Fruit fly (Drosophila melanogaster): ENCODE data around the gene La.

Gene La

DNA sequence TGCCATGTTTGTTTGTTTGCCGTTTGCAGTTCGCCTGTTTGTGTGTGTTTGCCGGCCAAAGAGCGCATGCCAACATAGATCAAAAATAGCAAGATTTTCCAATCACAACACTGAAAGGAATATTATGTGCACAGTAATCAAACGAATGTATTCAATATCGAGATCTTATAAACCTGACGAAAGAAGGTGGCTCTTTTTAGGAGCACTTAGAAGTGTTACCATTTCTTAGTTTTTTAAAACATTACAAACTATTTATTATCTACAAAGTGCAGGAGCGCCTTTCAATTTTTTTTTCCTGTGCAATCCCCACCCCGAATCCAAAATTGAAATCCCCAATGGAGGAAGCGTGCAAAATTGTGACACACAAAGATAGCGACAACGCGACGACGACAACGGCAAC is 9.2 kb downstream of the La start:
- peak; percentile 28 for TF ChIP-seq acj6 (GFP tag; optimal IDR thresholded peaks at IDR 0.05)
- TF ChIP-seq fd85E (GFP tag; optimal IDR thresholded peaks at IDR 0.05): no peak
- no peak for TF ChIP-seq spab (GFP tag; optimal IDR thresholded peaks at IDR 0.05)
- no peak for TF ChIP-seq cyc (GFP tag; optimal IDR thresholded peaks at IDR 0.05)
- no peak for TF ChIP-seq dsx (GFP tag; optimal IDR thresholded peaks at IDR 0.05; ENCODE audit: poor library complexity, severe bottlenecking)
- TF ChIP-seq salr (GFP tag; optimal IDR thresholded peaks at IDR 0.05): peak in 1 of 2 experiments; percentile 79
- TF ChIP-seq Ets96B (tag; optimal IDR thresholded peaks at IDR 0.05): no peak
- no peak for TF ChIP-seq CG6792 (GFP tag; optimal IDR thresholded peaks at IDR 0.05)
- TF ChIP-seq CG8119 (GFP tag; IDR thresholded peaks at IDR 0.05): peak; percentile 90
- TF ChIP-seq CG6163 (GFP tag; IDR thresholded peaks at IDR 0.05): peak; percentile 80
- TF ChIP-seq CG6276 (GFP tag; optimal IDR thresholded peaks at IDR 0.05): peak; percentile 88
- peak; percentile 58 for TF ChIP-seq CG3919 (GFP tag; optimal IDR thresholded peaks at IDR 0.05)
- no peak for TF ChIP-seq Met (GFP tag; optimal IDR thresholded peaks at IDR 0.05)
- TF ChIP-seq CG6808 (GFP tag; optimal IDR thresholded peaks at IDR 0.05): no peak
- peak; percentile 61 for TF ChIP-seq OdsH (GFP tag; optimal IDR thresholded peaks at IDR 0.05)
- peak; percentile 94 for TF ChIP-seq CG15336 (GFP tag; IDR thresholded peaks at IDR 0.05)
- TF ChIP-seq Gug (GFP tag; IDR thresholded peaks at IDR 0.05): peak; percentile 87
- peak; percentile 59 for TF ChIP-seq pdm3 (GFP tag; optimal IDR thresholded peaks at IDR 0.05)
- TF ChIP-seq CG6854 (GFP tag; optimal IDR thresholded peaks at IDR 0.05): no peak
- no peak for TF ChIP-seq Hr39 (GFP tag; optimal IDR thresholded peaks at IDR 0.05)
- TF ChIP-seq Hr4 (GFP tag; optimal IDR thresholded peaks at IDR 0.05): peak; percentile 85
- TF ChIP-seq lz (GFP tag; optimal IDR thresholded peaks at IDR 0.05): no peak
- peak; percentile 68 for TF ChIP-seq achi (GFP tag; optimal IDR thresholded peaks at IDR 0.05)
- TF ChIP-seq Sox102F (GFP tag; optimal IDR thresholded peaks at IDR 0.05): no peak
- peak; percentile 36 for TF ChIP-seq CG11762 (GFP tag; optimal IDR thresholded peaks at IDR 0.05; ENCODE audit: insufficient read depth)
- TF ChIP-seq ss (GFP tag; optimal IDR thresholded peaks at IDR 0.05): no peak
- TF ChIP-seq CG7368 (GFP tag; optimal IDR thresholded peaks at IDR 0.05): no peak
- peak; percentile 90 for TF ChIP-seq eg (GFP tag; IDR thresholded peaks at IDR 0.05)
- no peak for TF ChIP-seq CG8319 (GFP tag; optimal IDR thresholded peaks at IDR 0.05)
- peak; percentile 90 for TF ChIP-seq CG32006 (GFP tag; optimal IDR thresholded peaks at IDR 0.05)
- no peak for TF ChIP-seq svp (GFP tag)
- TF ChIP-seq CG9139 (GFP tag; optimal IDR thresholded peaks at IDR 0.05): no peak
- TF ChIP-seq CG34406 (GFP tag; optimal IDR thresholded peaks at IDR 0.05): no peak
- no peak for TF ChIP-seq esn (GFP tag; optimal IDR thresholded peaks at IDR 0.05)
- TF ChIP-seq Smox (GFP tag; optimal IDR thresholded peaks at IDR 0.05): no peak
- TF ChIP-seq CG8632 (GFP tag; optimal IDR thresholded peaks at IDR 0.05): no peak
- peak; percentile 66 for TF ChIP-seq CG11294 (GFP tag; IDR thresholded peaks at IDR 0.05)
- TF ChIP-seq CG1621 (tag; optimal IDR thresholded peaks at IDR 0.05): no peak
- TF ChIP-seq CG16779 (tag; optimal IDR thresholded peaks at IDR 0.05): peak; percentile 20
- TF ChIP-seq Hr38 (GFP tag; optimal IDR thresholded peaks at IDR 0.05): no peak
- no peak for TF ChIP-seq Ets21C (GFP tag; optimal IDR thresholded peaks at IDR 0.05)
- TF ChIP-seq net (GFP tag; optimal IDR thresholded peaks at IDR 0.05): peak; percentile 65
- TF ChIP-seq fd59A (GFP tag; optimal IDR thresholded peaks at IDR 0.05): no peak
- TF ChIP-seq CG10669 (GFP tag; optimal IDR thresholded peaks at IDR 0.05): no peak
- no peak for TF ChIP-seq Sox15 (GFP tag; optimal IDR thresholded peaks at IDR 0.05)
- no peak for TF ChIP-seq CG3032 (tag; optimal IDR thresholded peaks at IDR 0.05)
- no peak for TF ChIP-seq vri (GFP tag; optimal IDR thresholded peaks at IDR 0.05)
- no peak for TF ChIP-seq fkh (GFP tag; optimal IDR thresholded peaks at IDR 0.05)
- TF ChIP-seq Eip78C (GFP tag): peak; percentile 79
- TF ChIP-seq Lpt (GFP tag; optimal IDR thresholded peaks at IDR 0.05): peak; percentile 80
- no peak for TF ChIP-seq Eip93F (GFP tag; optimal IDR thresholded peaks at IDR 0.05)
- TF ChIP-seq Eip75B (GFP tag; optimal IDR thresholded peaks at IDR 0.05): no peak
- peak; percentile 80 for TF ChIP-seq dac (GFP tag; optimal IDR thresholded peaks at IDR 0.05)

Measured in whole organism, prepupa.